Worm (Caenorhabditis elegans): Measurements from ENCODE around the gene lin-37.

Gene lin-37

ce11 chrIII:7073801-7074386 is 1.5 kb upstream of the lin-37 start, which contains the start of gene ZK418.5:
Gene ZK418.5, minus strand, starts transcription at chrIII:7073851.
- TF ChIP-seq mls-2 (tag; optimal IDR thresholded peaks at IDR 0.05) = no peak
- no peak for TF ChIP-seq blmp-1 (tag; optimal IDR thresholded peaks at IDR 0.05)
- TF ChIP-seq mep-1 (tag; optimal IDR thresholded peaks at IDR 0.05) = peak; percentile 32
- no peak for TF ChIP-seq nhr-28 (tag; optimal IDR thresholded peaks at IDR 0.05)
- no peak for TF ChIP-seq ztf-11 (tag; optimal IDR thresholded peaks at IDR 0.05)
- no peak for TF ChIP-seq bed-3 (GFP tag; optimal IDR thresholded peaks at IDR 0.05)
- no peak for TF ChIP-seq hlh-1 (tag; optimal IDR thresholded peaks at IDR 0.05)
- no peak for TF ChIP-seq flh-1 (GFP tag; optimal IDR thresholded peaks at IDR 0.05)
- TF ChIP-seq lsy-2 (tag; optimal IDR thresholded peaks at IDR 0.05) = peak; percentile 48
- no peak for TF ChIP-seq sem-2 (GFP tag; optimal IDR thresholded peaks at IDR 0.05)
- TF ChIP-seq ceh-43 (GFP tag; optimal IDR thresholded peaks at IDR 0.05) = no peak
- no peak for TF ChIP-seq ham-2 (GFP tag; optimal IDR thresholded peaks at IDR 0.05)
- no peak for TF ChIP-seq lin-13 (tag; optimal IDR thresholded peaks at IDR 0.05)
- TF ChIP-seq unc-39 (tag; optimal IDR thresholded peaks at IDR 0.05) = no peak
- no peak for TF ChIP-seq nhr-76 (tag; optimal IDR thresholded peaks at IDR 0.05)
- TF ChIP-seq nhr-12 (tag; optimal IDR thresholded peaks at IDR 0.05) = no peak
- no peak for TF ChIP-seq unc-120 (tag; optimal IDR thresholded peaks at IDR 0.05; ENCODE audit: poor library complexity, severe bottlenecking)
- TF ChIP-seq tbx-8 (GFP tag; optimal IDR thresholded peaks at IDR 0.05) = no peak
- TF ChIP-seq sptf-1 (tag; optimal IDR thresholded peaks at IDR 0.05) = no peak
- TF ChIP-seq ceh-83 (GFP tag; optimal IDR thresholded peaks at IDR 0.05) = no peak
- TF ChIP-seq M03D4.4 (tag; optimal IDR thresholded peaks at IDR 0.05) = no peak
- no peak for TF ChIP-seq snpc-4 (tag; optimal IDR thresholded peaks at IDR 0.05)
- peak; percentile 22 for TF ChIP-seq ceh-39 (tag; optimal IDR thresholded peaks at IDR 0.05)
- TF ChIP-seq pha-4 (tag; optimal IDR thresholded peaks at IDR 0.05) = no peak
- TF ChIP-seq elt-3 (tag; optimal IDR thresholded peaks at IDR 0.05) = no peak

DNA sequence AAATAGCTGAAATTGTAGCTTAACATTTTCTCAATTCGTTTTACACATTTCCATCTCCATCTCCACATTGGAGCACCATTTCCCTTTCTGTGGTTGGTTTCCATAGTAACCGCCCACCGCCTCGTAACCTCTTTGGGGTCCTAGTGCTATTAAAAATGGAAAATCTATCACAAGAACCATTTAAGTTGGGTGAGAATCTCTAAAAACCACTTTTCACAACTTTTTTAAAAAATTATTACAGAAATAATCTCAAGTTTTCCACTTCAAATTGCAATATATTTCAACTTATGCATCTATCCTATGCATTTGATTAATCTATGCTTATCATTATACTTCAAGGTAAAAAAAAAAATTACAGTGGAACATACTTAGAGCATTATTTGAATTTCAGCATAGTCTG is 2.4 kb downstream of the lin-37 start, which contains the start of gene tmem-17:
tmem-17 (plus strand) TSS at position 301 of the 400 bp plus-strand sequence.
- TF ChIP-seq ham-2 (GFP tag; optimal IDR thresholded peaks at IDR 0.05) = no peak

- peak; percentile 80 for TF ChIP-seq unc-120 (tag; optimal IDR thresholded peaks at IDR 0.05; ENCODE audit: poor library complexity, severe bottlenecking)
- no peak for TF ChIP-seq ces-1 (GFP tag; optimal IDR thresholded peaks at IDR 0.05)
- no peak for TF ChIP-seq elt-1 (tag; optimal IDR thresholded peaks at IDR 0.05; ENCODE audit: borderline replicate concordance, insufficient read depth)
- no peak for TF ChIP-seq nhr-28 (tag; optimal IDR thresholded peaks at IDR 0.05)
- no peak for TF ChIP-seq M03D4.4 (tag; optimal IDR thresholded peaks at IDR 0.05)
- no peak for TF ChIP-seq nhr-2 (tag; optimal IDR thresholded peaks at IDR 0.05)
- TF ChIP-seq lsy-2 (tag; optimal IDR thresholded peaks at IDR 0.05) = peak; percentile 18
- peak; percentile 5 for TF ChIP-seq mep-1 (tag; optimal IDR thresholded peaks at IDR 0.05)
- no peak for TF ChIP-seq blmp-1 (tag; optimal IDR thresholded peaks at IDR 0.05)
- no peak for TF ChIP-seq mls-2 (tag; optimal IDR thresholded peaks at IDR 0.05)
- peak; percentile 42 for TF ChIP-seq nhr-237 (tag; optimal IDR thresholded peaks at IDR 0.05)
These were observed 3.7 kb downstream of the lin-37 start, which contains the start of the genes ubc-18 and R01H2.8 for ce11 chrIII:7068520-7069113. Gene ubc-18, minus strand, starts transcription at chrIII:7068570. Gene R01H2.8, plus strand, starts transcription at chrIII:7069063.

ce11 chrIII:7067385-7067896 is 4.9 kb downstream of the lin-37 start, which contains the start of gene ger-1:
Gene ger-1, minus strand, starts transcription at chrIII:7067477.
- peak; percentile 3 for TF ChIP-seq ham-2 (GFP tag; optimal IDR thresholded peaks at IDR 0.05)
- no peak for TF ChIP-seq nhr-12 (tag; optimal IDR thresholded peaks at IDR 0.05)
- TF ChIP-seq elt-1 (tag; optimal IDR thresholded peaks at IDR 0.05; ENCODE audit: borderline replicate concordance, insufficient read depth) = peak; percentile 30
- no peak for TF ChIP-seq nhr-28 (tag; optimal IDR thresholded peaks at IDR 0.05)

DNA sequence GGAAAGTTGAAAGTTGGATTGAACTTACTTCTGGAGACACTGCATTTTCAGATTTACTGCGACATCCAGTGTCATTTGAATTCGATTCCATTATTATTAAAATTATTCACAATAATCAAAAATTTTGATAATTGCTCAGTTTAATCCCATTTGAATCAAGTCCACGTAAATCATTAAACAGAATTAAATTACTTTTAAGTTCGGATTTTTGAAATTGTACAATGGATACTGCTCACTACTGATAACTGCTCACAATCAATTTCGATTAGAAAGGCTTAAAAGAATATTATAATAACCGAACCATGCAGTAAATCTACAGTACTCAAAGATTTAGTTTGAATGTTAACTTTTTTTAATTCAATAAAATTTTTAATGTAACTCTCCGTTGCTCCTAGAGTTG is 8.2 kb downstream of the lin-37 start, which contains the start of gene R01H2.4:
R01H2.4 (minus strand) TSS at position 101 of the 400 bp plus-strand sequence.
- TF ChIP-seq tbx-8 (GFP tag; optimal IDR thresholded peaks at IDR 0.05) = no peak
- no peak for TF ChIP-seq pha-4 (tag; optimal IDR thresholded peaks at IDR 0.05)
- no peak for TF ChIP-seq nhr-12 (tag; optimal IDR thresholded peaks at IDR 0.05)
- no peak for TF ChIP-seq nhr-76 (tag; optimal IDR thresholded peaks at IDR 0.05)
- no peak for TF ChIP-seq ces-1 (GFP tag; optimal IDR thresholded peaks at IDR 0.05)
- no peak for TF ChIP-seq mls-2 (tag; optimal IDR thresholded peaks at IDR 0.05)
- no peak for TF ChIP-seq nhr-2 (tag; optimal IDR thresholded peaks at IDR 0.05)
- TF ChIP-seq bed-3 (GFP tag; optimal IDR thresholded peaks at IDR 0.05) = no peak
- no peak for TF ChIP-seq unc-62 (GFP tag; optimal IDR thresholded peaks at IDR 0.05)
- no peak for TF ChIP-seq lin-13 (tag; optimal IDR thresholded peaks at IDR 0.05)
- TF ChIP-seq hlh-1 (tag; optimal IDR thresholded peaks at IDR 0.05) = no peak
- TF ChIP-seq zip-8 (tag; optimal IDR thresholded peaks at IDR 0.05) = no peak
- TF ChIP-seq snpc-4 (tag; optimal IDR thresholded peaks at IDR 0.05) = no peak
- TF ChIP-seq M03D4.4 (tag; optimal IDR thresholded peaks at IDR 0.05) = no peak

Data from whole organism, mixed stage, embryonic.